Worm (Caenorhabditis elegans) whole organism, mixed stage, embryonic: Measurements from ENCODE around the gene Y40C5A.4.
"Not testable (repeated sequence)": the region's sequence is repeated elsewhere in the genome, so short reads cannot be mapped to it uniquely, and the experiment has no call there.

Experiments
- M03D4.4 ChIP-seq: sonication (generic microtip); optimal IDR thresholded peaks from 2 replicates; lab custom pipeline; 2017; ENCODE audit warnings: mild to moderate bottlenecking, missing genetic modification characterization, missing compliant biosample characterization
- bed-3 ChIP-seq: fragments of 200-800 bp; sonication (Bioruptor generic); optimal IDR thresholded peaks from 3 replicates; lab custom pipeline; 2018; ENCODE audit warnings: mild to moderate bottlenecking, missing genetic modification characterization, moderate library complexity, missing compliant biosample characterization
- blmp-1 ChIP-seq: fragments of 150-350 bp; optimal IDR thresholded peaks from 2 replicates; lab custom pipeline; 2014; ENCODE audit warnings: missing biosample characterization, missing genetic modification characterization
- ceh-39 ChIP-seq: fragments of 150-350 bp; optimal IDR thresholded peaks from 2 replicates; lab custom pipeline; 2014; ENCODE audit warnings: missing biosample characterization, missing genetic modification characterization
- ceh-43 ChIP-seq: fragments of 200-800 bp; sonication (Bioruptor generic); optimal IDR thresholded peaks from 2 replicates; lab custom pipeline; 2018; ENCODE audit warnings: mild to moderate bottlenecking, missing genetic modification characterization, moderate library complexity, missing compliant biosample characterization
- ceh-83 ChIP-seq: fragments of 200-800 bp; sonication (Bioruptor generic); optimal IDR thresholded peaks from 2 replicates; lab custom pipeline; 2018; ENCODE audit warnings: mild to moderate bottlenecking, missing genetic modification characterization, missing compliant biosample characterization
- ces-1 ChIP-seq: fragments of 150-350 bp; optimal IDR thresholded peaks from 2 replicates; lab custom pipeline; 2014; ENCODE audit warnings: missing biosample characterization, missing genetic modification reagents, missing genetic modification characterization
- cnd-1 ChIP-seq: fragments of 200-800 bp; sonication (Bioruptor generic); optimal IDR thresholded peaks from 2 replicates; lab custom pipeline; 2018; ENCODE audit warnings: mild to moderate bottlenecking, missing genetic modification characterization, missing compliant biosample characterization
- drap-1 ChIP-seq: fragments of 200-800 bp; sonication (Bioruptor generic); optimal IDR thresholded peaks from 3 replicates; lab custom pipeline; 2018; ENCODE audit warnings: mild to moderate bottlenecking, missing genetic modification characterization, missing compliant biosample characterization
- elt-1 ChIP-seq: sonication (generic microtip); optimal IDR thresholded peaks from 2 replicates; lab custom pipeline; 2017; ENCODE audit warnings: missing genetic modification characterization, mild to moderate bottlenecking, missing compliant biosample characterization, antibody characterized with exemption, moderate library complexity, borderline replicate concordance; ENCODE audit not compliant: insufficient read depth
- elt-3 ChIP-seq: fragments of 150-350 bp; optimal IDR thresholded peaks from 2 replicates; lab custom pipeline; 2014; ENCODE audit warnings: missing biosample characterization, missing genetic modification characterization
- flh-1 ChIP-seq: fragments of 200-800 bp; sonication (Bioruptor generic); optimal IDR thresholded peaks from 2 replicates; lab custom pipeline; 2018; ENCODE audit warnings: mild to moderate bottlenecking, missing genetic modification characterization, moderate library complexity, missing compliant biosample characterization
- ham-2 ChIP-seq: fragments of 200-800 bp; sonication (Bioruptor generic); optimal IDR thresholded peaks from 2 replicates; lab custom pipeline; 2018; ENCODE audit warnings: mild to moderate bottlenecking, missing genetic modification characterization, missing compliant biosample characterization
- hlh-1 ChIP-seq: fragments of 150-350 bp; optimal IDR thresholded peaks from 2 replicates; lab custom pipeline; 2014; ENCODE audit warnings: missing biosample characterization, missing genetic modification reagents, missing genetic modification characterization
- lin-32 ChIP-seq: fragments of 200-800 bp; sonication (Bioruptor generic); optimal IDR thresholded peaks from 2 replicates; lab custom pipeline; 2018; ENCODE audit warnings: mild to moderate bottlenecking, missing genetic modification characterization, missing compliant biosample characterization
- mab-5 ChIP-seq: fragments of 150-350 bp; optimal IDR thresholded peaks from 2 replicates; lab custom pipeline; 2014; ENCODE audit warnings: missing biosample characterization, missing genetic modification characterization
- mep-1 ChIP-seq: fragments of 150-350 bp; optimal IDR thresholded peaks from 2 replicates; lab custom pipeline; 2017; ENCODE audit warnings: missing biosample characterization, missing genetic modification reagents, missing genetic modification characterization, inconsistent platforms
- mls-2 ChIP-seq: sonication (generic microtip); optimal IDR thresholded peaks from 2 replicates; lab custom pipeline; 2016; ENCODE audit warnings: mild to moderate bottlenecking, missing genetic modification characterization, moderate library complexity, missing compliant biosample characterization
- nhr-12 ChIP-seq: fragments of 150-350 bp; optimal IDR thresholded peaks from 2 replicates; lab custom pipeline; 2014; ENCODE audit warnings: missing biosample characterization, missing genetic modification characterization
- nhr-2 ChIP-seq: fragments of 150-350 bp; optimal IDR thresholded peaks from 2 replicates; lab custom pipeline; 2014; ENCODE audit warnings: missing biosample characterization, missing genetic modification characterization
- nhr-237 ChIP-seq: fragments of 150-350 bp; optimal IDR thresholded peaks from 2 replicates; lab custom pipeline; 2014; ENCODE audit warnings: missing biosample characterization, missing genetic modification characterization
- nhr-28 ChIP-seq: fragments of 150-350 bp; optimal IDR thresholded peaks from 2 replicates; lab custom pipeline; 2014; ENCODE audit warnings: missing biosample characterization, missing genetic modification characterization
- nhr-76 ChIP-seq: sonication (generic microtip); optimal IDR thresholded peaks from 2 replicates; lab custom pipeline; 2017; ENCODE audit warnings: missing biosample characterization, missing genetic modification characterization
- pha-4 ChIP-seq: fragments of 150-350 bp; optimal IDR thresholded peaks from 2 replicates; lab custom pipeline; 2018; ENCODE audit warnings: missing biosample characterization, missing genetic modification reagents, missing genetic modification characterization
- sem-2 ChIP-seq: fragments of 200-800 bp; sonication (Bioruptor generic); optimal IDR thresholded peaks from 2 replicates; lab custom pipeline; 2018; ENCODE audit warnings: mild to moderate bottlenecking, missing genetic modification characterization, missing compliant biosample characterization
- snpc-4 ChIP-seq: fragments of 150-350 bp; optimal IDR thresholded peaks from 2 replicates; lab custom pipeline; 2014; ENCODE audit warnings: missing biosample characterization, missing genetic modification characterization
- sptf-1 ChIP-seq: sonication (generic microtip); optimal IDR thresholded peaks from 2 replicates; lab custom pipeline; 2017; ENCODE audit warnings: mild to moderate bottlenecking, missing genetic modification characterization, moderate library complexity, missing compliant biosample characterization
- tbx-8 ChIP-seq: fragments of 200-800 bp; sonication (Bioruptor generic); optimal IDR thresholded peaks from 2 replicates; lab custom pipeline; 2018; ENCODE audit warnings: mild to moderate bottlenecking, missing genetic modification characterization, moderate library complexity, missing compliant biosample characterization
- unc-120 ChIP-seq: sonication (generic microtip); optimal IDR thresholded peaks from 2 replicates; lab custom pipeline; 2017; ENCODE audit warnings: missing genetic modification characterization, missing compliant biosample characterization; ENCODE audit not compliant: poor library complexity, severe bottlenecking
- unc-39 ChIP-seq: fragments of 150-350 bp; optimal IDR thresholded peaks from 2 replicates; lab custom pipeline; 2014; ENCODE audit warnings: missing biosample characterization, missing genetic modification characterization
- unc-62 ChIP-seq: fragments of 150-350 bp; optimal IDR thresholded peaks from 2 replicates; lab custom pipeline; 2014; ENCODE audit warnings: missing biosample characterization, missing genetic modification reagents, missing genetic modification characterization
- zip-8 ChIP-seq: fragments of 150-350 bp; optimal IDR thresholded peaks from 2 replicates; lab custom pipeline; 2014; ENCODE audit warnings: missing biosample characterization, missing genetic modification characterization
- ztf-11 ChIP-seq: fragments of 150-350 bp; optimal IDR thresholded peaks from 2 replicates; lab custom pipeline; 2014; ENCODE audit warnings: missing biosample characterization, missing genetic modification characterization

Gene Y40C5A.4

DNA sequence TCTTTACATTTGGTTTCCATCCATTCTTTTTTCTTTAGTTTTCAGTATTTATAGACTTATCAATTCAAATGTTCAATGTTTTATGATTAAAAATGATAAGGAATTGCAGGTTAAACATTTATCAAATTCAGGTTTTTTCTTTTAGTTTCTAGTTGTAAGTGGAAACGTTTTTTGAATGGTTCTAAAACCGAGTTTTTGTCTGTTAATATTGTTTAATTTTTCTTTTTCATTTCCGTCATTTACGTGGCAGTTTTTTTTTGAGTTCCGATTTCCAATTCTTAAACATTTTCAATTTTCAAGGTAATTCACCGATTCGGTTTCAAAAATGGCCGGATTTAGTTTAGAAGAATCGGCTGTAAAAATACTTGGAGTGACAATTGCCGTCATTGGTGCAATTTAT is 9.9 kb upstream of the Y40C5A.4 start, which contains the start of gene T12B3.3:
T12B3.3 (plus strand) TSS at position 301 of the 400 bp plus-strand sequence.
- not testable (repeated sequence) for TF ChIP-seq cnd-1, nhr-2, unc-120 (tag; lab: Kevin White, UChicago)

DNA sequence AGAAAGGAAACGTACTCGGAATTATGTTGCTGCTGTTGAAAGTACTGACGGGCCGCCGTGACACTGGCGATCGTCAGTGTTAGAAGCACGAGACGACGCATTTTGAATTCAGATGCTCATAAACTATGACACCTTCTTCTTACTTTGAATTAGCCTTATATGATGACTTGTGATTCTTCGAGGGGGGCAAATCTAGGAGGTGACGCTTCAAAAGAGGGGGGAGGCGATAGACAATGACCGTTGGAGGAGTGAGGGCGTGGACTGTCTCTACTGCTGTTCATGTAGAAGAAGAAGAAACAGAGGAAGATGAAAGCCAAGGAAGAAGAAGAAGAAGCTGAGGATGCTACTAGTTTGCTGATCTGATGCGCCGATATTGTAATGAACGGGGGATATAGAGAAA is 18.2 kb downstream of the Y40C5A.4 start, which contains the start of gene daf-42:
daf-42 (minus strand) TSS at position 101 of the 400 bp plus-strand sequence.
- TF ChIP-seq bed-3 (GFP tag; lab: Kevin White, UChicago) (no peak), cnd-1 (tag; lab: Kevin White, UChicago) (no peak), ceh-43 (GFP tag; lab: Kevin White, UChicago) (no peak), lin-32 (GFP tag; lab: Kevin White, UChicago) (no peak), pha-4 (no peak), nhr-2 (tag; lab: Kevin White, UChicago) (no peak), ces-1 (GFP tag; lab: Kevin White, UChicago) (no peak), drap-1 (GFP tag; lab: Kevin White, UChicago) (no peak), unc-39 (tag; lab: Kevin White, UChicago) (no peak), elt-3 (tag; lab: Kevin White, UChicago) (no peak), mls-2 (tag; lab: Kevin White, UChicago) (no peak), nhr-28 (no peak), snpc-4 (tag; lab: Kevin White, UChicago) (no peak), hlh-1 (tag; lab: Kevin White, UChicago) (no peak)

- TF ChIP-seq ceh-83 (GFP tag; lab: Kevin White, UChicago), result no peak
- TF ChIP-seq, all 35 proteins: peak for 0
Measured at ce11 chrIV:7344020-7344419, 20.9 kb downstream of the Y40C5A.4 start.

- TF ChIP-seq sem-2 (GFP tag; lab: Kevin White, UChicago) (no peak), tbx-8 (GFP tag; lab: Kevin White, UChicago) (no peak), ham-2 (GFP tag; lab: Kevin White, UChicago) (no peak), unc-39 (tag; lab: Kevin White, UChicago) (no peak), elt-3 (tag; lab: Kevin White, UChicago) (no peak), ceh-83 (GFP tag; lab: Kevin White, UChicago) (no peak), ceh-43 (GFP tag; lab: Kevin White, UChicago) (no peak), flh-1 (GFP tag; lab: Kevin White, UChicago) (no peak), bed-3 (GFP tag; lab: Kevin White, UChicago) (no peak), nhr-12 (tag; lab: Kevin White, UChicago) (no peak), mep-1 (tag; lab: Kevin White, UChicago) (no peak), nhr-76 (tag; lab: Kevin White, UChicago) (no peak), nhr-237 (tag; lab: Kevin White, UChicago) (no peak), ces-1 (GFP tag; lab: Kevin White, UChicago) (no peak), hlh-1 (tag; lab: Kevin White, UChicago) (no peak), unc-120 (tag; lab: Kevin White, UChicago) (no peak), mls-2 (tag; lab: Kevin White, UChicago) (no peak), zip-8 (tag; lab: Kevin White, UChicago) (no peak), mab-5 (tag; lab: Kevin White, UChicago) (no peak)
- TF ChIP-seq, all 35 proteins: peak for 0
Measured at ce11 chrIV:7342144-7342543, 22.8 kb downstream of the Y40C5A.4 start.

DNA sequence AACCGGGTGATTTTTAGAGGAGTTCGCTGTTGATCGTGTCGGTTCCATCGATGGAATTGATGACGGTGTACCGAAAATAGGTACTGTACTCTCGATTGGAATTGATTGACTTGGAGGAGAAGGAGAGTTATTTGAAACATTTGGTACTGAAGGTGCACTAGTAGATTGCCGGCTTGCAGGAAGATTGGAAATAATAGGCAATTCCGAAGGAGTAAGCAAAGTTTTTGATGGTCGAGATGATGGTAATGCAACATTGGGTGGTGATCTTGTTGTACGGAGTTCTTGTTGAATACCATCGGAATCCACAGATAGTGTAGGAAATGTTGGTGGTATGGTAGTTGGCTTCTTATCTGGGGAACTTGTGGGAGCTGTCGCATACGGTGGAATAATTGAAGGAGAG is 25.8 kb downstream of the Y40C5A.4 start:
- no peak for TF ChIP-seq M03D4.4 (tag; lab: Kevin White, UChicago)
- TF ChIP-seq flh-1 (GFP tag; lab: Kevin White, UChicago), result no peak
- TF ChIP-seq elt-1 (tag; lab: Kevin White, UChicago), result no peak
- TF ChIP-seq ceh-39 (tag; lab: Kevin White, UChicago), result no peak
- TF ChIP-seq unc-39 (tag; lab: Kevin White, UChicago), result no peak
- no peak for TF ChIP-seq zip-8 (tag; lab: Kevin White, UChicago)
- TF ChIP-seq nhr-76 (tag; lab: Kevin White, UChicago), result no peak
- no peak for TF ChIP-seq ztf-11 (tag; lab: Kevin White, UChicago)
- TF ChIP-seq snpc-4 (tag; lab: Kevin White, UChicago), result no peak
- no peak for TF ChIP-seq nhr-12 (tag; lab: Kevin White, UChicago)
- TF ChIP-seq sem-2 (GFP tag; lab: Kevin White, UChicago), result no peak
- no peak for TF ChIP-seq sptf-1 (tag; lab: Kevin White, UChicago)
- no peak for TF ChIP-seq blmp-1 (tag; lab: Kevin White, UChicago)
- no peak for TF ChIP-seq lin-32 (GFP tag; lab: Kevin White, UChicago)
- TF ChIP-seq unc-62 (GFP tag; lab: Kevin White, UChicago), result no peak
- TF ChIP-seq mab-5 (tag; lab: Kevin White, UChicago), result no peak
- TF ChIP-seq nhr-28, result no peak
- no peak for TF ChIP-seq pha-4
- TF ChIP-seq nhr-2 (tag; lab: Kevin White, UChicago), result no peak
- TF ChIP-seq unc-120 (tag; lab: Kevin White, UChicago), result no peak
- TF ChIP-seq, all 35 proteins: peak for 0
